Worm (Caenorhabditis elegans) whole organism, midembryonic: Measurements from ENCODE around the gene usp-39.

Source experiments
- cog-1 ChIP-seq: sonication (generic microtip); optimal IDR thresholded peaks from 2 replicates; lab custom pipeline; 2016; ENCODE audit warnings: missing genetic modification characterization, missing compliant biosample characterization
- ztf-23 ChIP-seq: fragments of 200-800 bp; sonication (Bioruptor generic); IDR thresholded peaks from 2 replicates; pipeline ENCODE4 v1.3.6; 2022; ENCODE audit warnings: missing genetic modification reagents, missing genetic modification characterization, missing compliant biosample characterization

DNA sequence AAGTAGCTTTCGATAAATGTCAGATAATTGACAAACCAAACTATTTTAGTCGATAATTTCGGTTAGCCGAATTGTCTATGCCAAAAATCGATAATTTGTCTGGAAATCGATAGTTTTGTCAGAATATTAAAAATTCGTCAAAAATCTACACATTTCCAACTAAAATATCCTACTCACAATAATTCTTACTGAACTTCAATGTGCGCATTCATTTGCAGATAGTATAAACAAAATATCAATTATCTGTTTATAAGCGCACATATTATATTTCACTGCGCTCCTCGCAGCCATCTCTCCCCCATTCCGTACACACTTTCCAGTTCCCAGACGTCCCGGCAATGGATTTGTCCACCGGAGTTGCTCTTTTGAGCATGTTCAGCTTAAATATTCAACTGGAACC lies 59.7 kb downstream of the usp-39 start, which contains the start of gene lgc-28:
- no peak for TF ChIP-seq cog-1 (tag; lab: Kevin White, UChicago)
- no peak for TF ChIP-seq ztf-23 (GFP tag; lab: Robert Waterston, UW)
